In genomic region chrIV:12334708-12335107, ce11 we compare ENCODE assay signal across 5 worm cellular contexts.
TF ChIP-seq lines count a peak whose summit lies in the region.

No protein-coding gene starts in this region.

TF ChIP-seq in whole organism, L1 larva, 84 proteins besides CTCF, POLR2A, EP300 and RAD21 (continues in another document):
- TF ChIP-seq mab-9 (GFP tag; IDR thresholded peaks at IDR 0.05; lab: Robert Waterston, UW) (no peak), jun-1 (tag; optimal IDR thresholded peaks at IDR 0.05; lab: Kevin White, UChicago) (no peak), aha-1 (tag; optimal IDR thresholded peaks at IDR 0.05; lab: Kevin White, UChicago) (no peak), nhr-90 (tag; optimal IDR thresholded peaks at IDR 0.05; lab: Kevin White, UChicago; ENCODE audit: poor library complexity) (no peak), hpl-2 (GFP tag; optimal IDR thresholded peaks at IDR 0.05; lab: Kevin White, UChicago) (no peak), unc-62 (GFP tag; optimal IDR thresholded peaks at IDR 0.05; lab: Kevin White, UChicago) (no peak), dsc-1 (tag; optimal IDR thresholded peaks at IDR 0.05; lab: Kevin White, UChicago) (no peak), elt-3 (tag; optimal IDR thresholded peaks at IDR 0.05; lab: Kevin White, UChicago) (no peak), lin-13 (GFP tag; optimal IDR thresholded peaks at IDR 0.05; lab: Kevin White, UChicago) (no peak), snu-23 (GFP tag; optimal IDR thresholded peaks at IDR 0.05; lab: Kevin White, UChicago) (no peak), Y116A8C.19 (tag; optimal IDR thresholded peaks at IDR 0.05; lab: Kevin White, UChicago; ENCODE audit: borderline replicate concordance) (no peak), lin-14 (GFP tag; optimal IDR thresholded peaks at IDR 0.05; lab: Kevin White, UChicago) (no peak), isw-1 (GFP tag; IDR thresholded peaks at IDR 0.05; lab: Robert Waterston, UW) (no peak), zag-1 (tag; optimal IDR thresholded peaks at IDR 0.05; lab: Kevin White, UChicago) (no peak), hlh-17 (GFP tag; optimal IDR thresholded peaks at IDR 0.05; lab: Kevin White, UChicago; ENCODE audit: borderline replicate concordance) (no peak), unc-98 (GFP tag; IDR thresholded peaks at IDR 0.05; lab: Robert Waterston, UW) (no peak), nhr-84 (tag; optimal IDR thresholded peaks at IDR 0.05; lab: Kevin White, UChicago) (no peak), unc-130 (tag; optimal IDR thresholded peaks at IDR 0.05; lab: Kevin White, UChicago) (no peak), dpl-1 (GFP tag; optimal IDR thresholded peaks at IDR 0.05; lab: Kevin White, UChicago) (peak; percentile 73 to 86 (median 85))

TF ChIP-seq in whole organism, L2 larva, 48 proteins besides CTCF, POLR2A, EP300 and RAD21:
- TF ChIP-seq nhr-129 (tag; optimal IDR thresholded peaks at IDR 0.05; lab: Kevin White, UChicago) (peak; percentile 17), alr-1 (tag; optimal IDR thresholded peaks at IDR 0.05; lab: Kevin White, UChicago) (no peak), unc-55 (GFP tag; optimal IDR thresholded peaks at IDR 0.05; lab: Kevin White, UChicago) (peak; percentile 34), lsy-2 (tag; optimal IDR thresholded peaks at IDR 0.05; lab: Kevin White, UChicago) (peak in 1 of 2 experiments; percentile 46), gmeb-1 (tag; optimal IDR thresholded peaks at IDR 0.05; lab: Kevin White, UChicago) (peak; percentile 65)

TF ChIP-seq in whole organism, L3 larva, 47 proteins besides CTCF, POLR2A, EP300 and RAD21:
- TF ChIP-seq skn-1 (tag; optimal IDR thresholded peaks at IDR 0.05; lab: Kevin White, UChicago) = no peak
- no peak for TF ChIP-seq sea-2 (GFP tag; optimal IDR thresholded peaks at IDR 0.05; lab: Kevin White, UChicago)
- no peak for TF ChIP-seq pqm-1 (tag; optimal IDR thresholded peaks at IDR 0.05; lab: Kevin White, UChicago)
- TF ChIP-seq daf-12 (tag; optimal IDR thresholded peaks at IDR 0.05; lab: Kevin White, UChicago) = no peak
- no peak for TF ChIP-seq fkh-2 (tag; optimal IDR thresholded peaks at IDR 0.05; lab: Kevin White, UChicago)
- peak; percentile 36 for TF ChIP-seq pha-4 (tag; optimal IDR thresholded peaks at IDR 0.05; lab: Kevin White, UChicago)
- peak; percentile 25 for TF ChIP-seq nfya-1 (tag; optimal IDR thresholded peaks at IDR 0.05; lab: Kevin White, UChicago; ENCODE audit: insufficient read depth)
- TF ChIP-seq nhr-12 (tag; optimal IDR thresholded peaks at IDR 0.05; lab: Kevin White, UChicago) = no peak

TF ChIP-seq in whole organism, L4 larva, 104 proteins besides CTCF, POLR2A, EP300 and RAD21:
- TF ChIP-seq mes-2 (tag; optimal IDR thresholded peaks at IDR 0.05; lab: Kevin White, UChicago; ENCODE audit: poor library complexity, severe bottlenecking) (peak; percentile 14), daf-12 (tag; optimal IDR thresholded peaks at IDR 0.05; lab: Kevin White, UChicago) (no peak), dpl-1 (GFP tag; optimal IDR thresholded peaks at IDR 0.05; lab: Kevin White, UChicago) (peak; percentile 79), Y5F2A.4 (GFP tag; optimal IDR thresholded peaks at IDR 0.05; lab: Kevin White, UChicago) (no peak), lsy-2 (tag; optimal IDR thresholded peaks at IDR 0.05; lab: Kevin White, UChicago) (peak in 1 of 2 experiments; percentile 15), daf-16 (GFP tag; optimal IDR thresholded peaks at IDR 0.05; lab: Kevin White, UChicago) (no peak), daf-16 (tag; optimal IDR thresholded peaks at IDR 0.05; lab: Kevin White, UChicago) (peak; percentile 29)

TF ChIP-seq in whole organism, young adult, 124 proteins besides CTCF, POLR2A, EP300 and RAD21:
- TF ChIP-seq F10E7.11 (tag; optimal IDR thresholded peaks at IDR 0.05; lab: Kevin White, UChicago) = no peak
- no peak for TF ChIP-seq ccch-3 (GFP tag; optimal IDR thresholded peaks at IDR 0.05; lab: Kevin White, UChicago)
- TF ChIP-seq B0336.3 (GFP tag; IDR thresholded peaks at IDR 0.05; lab: Robert Waterston, UW) = no peak
- no peak for TF ChIP-seq rec-8 (tag; optimal IDR thresholded peaks at IDR 0.05; lab: Kevin White, UChicago)
- no peak for TF ChIP-seq T26A5.8 (tag; optimal IDR thresholded peaks at IDR 0.05; lab: Kevin White, UChicago)
- peak in 1 of 3 experiments; percentile 25 for TF ChIP-seq lin-35 (GFP tag; optimal IDR thresholded peaks at IDR 0.05; lab: Kevin White, UChicago)
- TF ChIP-seq B0019.2 (GFP tag; conservative IDR thresholded peaks at IDR 0.05; lab: Robert Waterston, UW) = 0 out of 2 replicates have a peak, but pooled peaks have one; percentile 18
- TF ChIP-seq nhr-27 (tag; optimal IDR thresholded peaks at IDR 0.05; lab: Kevin White, UChicago) = no peak
- TF ChIP-seq lin-54 (GFP tag; optimal IDR thresholded peaks at IDR 0.05; lab: Kevin White, UChicago) = peak; percentile 26
- peak; percentile 37 for TF ChIP-seq efl-1 (GFP tag; optimal IDR thresholded peaks at IDR 0.05; lab: Kevin White, UChicago)
- TF ChIP-seq attf-6 (GFP tag; IDR thresholded peaks at IDR 0.05; lab: Robert Waterston, UW) = no peak
- no peak for TF ChIP-seq nhr-80 (tag; optimal IDR thresholded peaks at IDR 0.05; lab: Kevin White, UChicago)
- no peak for TF ChIP-seq let-607 (tag; optimal IDR thresholded peaks at IDR 0.05; lab: Kevin White, UChicago)
- TF ChIP-seq ekl-4 (GFP tag; IDR thresholded peaks at IDR 0.05; lab: Robert Waterston, UW) = no peak
- no peak for TF ChIP-seq F57C9.4 (tag; optimal IDR thresholded peaks at IDR 0.05; lab: Kevin White, UChicago)
- no peak for TF ChIP-seq akir-1 (GFP tag; optimal IDR thresholded peaks at IDR 0.05; lab: Kevin White, UChicago)
- no peak for TF ChIP-seq aptf-3 (GFP tag; IDR thresholded peaks at IDR 0.05; lab: Robert Waterston, UW)
- TF ChIP-seq sea-2 (GFP tag; IDR thresholded peaks at IDR 0.05; lab: Robert Waterston, UW) = no peak
- TF ChIP-seq fkh-3 (tag; optimal IDR thresholded peaks at IDR 0.05; lab: Kevin White, UChicago) = no peak
- no peak for TF ChIP-seq ceh-79 (tag; optimal IDR thresholded peaks at IDR 0.05; lab: Kevin White, UChicago)
- no peak for TF ChIP-seq madf-3 (GFP tag; IDR thresholded peaks at IDR 0.05; lab: Robert Waterston, UW)
- TF ChIP-seq hlh-12 (tag; optimal IDR thresholded peaks at IDR 0.05; lab: Kevin White, UChicago) = no peak
